Fruit fly (Drosophila melanogaster) Kc167 (cell line): ENCODE results near the gene Pop2.

Source experiments
- Myc ChIP-seq: fragments of >200 bp; optimal IDR thresholded peaks from 2 replicates; lab custom pipeline; 2017; ENCODE audit warnings: missing external identifiers
- Sin3A ChIP-seq: fragments of >200 bp; optimal IDR thresholded peaks from 2 replicates; lab custom pipeline; 2018; ENCODE audit warnings: missing external identifiers
- h ChIP-seq: fragments of >200 bp; optimal IDR thresholded peaks from 3 replicates; lab custom pipeline; 2018; ENCODE audit warnings: missing external identifiers
- insv ChIP-seq: fragments of >200 bp; optimal IDR thresholded peaks from 3 replicates; lab custom pipeline; 2018; ENCODE audit warnings: missing external identifiers
- psq ChIP-seq: fragments of >200 bp; optimal IDR thresholded peaks from 2 replicates; lab custom pipeline; 2017; ENCODE audit warnings: missing external identifiers
- ttk ChIP-seq: sonication (Bioruptor generic); optimal IDR thresholded peaks from 2 replicates; lab custom pipeline; 2017; ENCODE audit warnings: missing external identifiers

Gene Pop2

DNA sequence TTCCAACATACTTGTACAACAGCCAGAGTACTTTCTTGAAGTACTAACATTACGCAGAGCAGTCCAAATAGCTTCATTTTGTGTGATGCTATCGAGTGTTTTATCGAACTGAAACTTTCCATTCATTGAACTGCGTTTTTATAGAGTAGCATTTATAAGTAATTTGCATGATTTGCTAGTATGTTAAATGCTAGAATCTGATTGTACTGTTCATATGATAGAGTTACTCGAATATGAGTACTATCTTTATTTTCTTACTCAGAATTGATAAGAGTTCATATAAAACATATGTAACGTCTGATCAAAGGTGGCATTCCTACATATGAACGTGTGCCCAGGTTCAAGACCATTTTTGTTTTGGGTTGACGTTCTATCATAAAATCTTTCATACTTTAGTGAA is 49.5 kb downstream of the Pop2 start, which contains the start of gene obst-G:
Gene obst-G, minus strand, starts transcription at position 101 of the 400 bp plus-strand sequence.
- TF ChIP-seq h (lab: Kevin White, UChicago) (no peak), insv (no peak), psq (lab: Kevin White, UChicago) (no peak), ttk (lab: Kevin White, UChicago) (no peak), Sin3A (lab: Kevin White, UChicago) (no peak), Myc (lab: Kevin White, UChicago) (no peak)

DNA sequence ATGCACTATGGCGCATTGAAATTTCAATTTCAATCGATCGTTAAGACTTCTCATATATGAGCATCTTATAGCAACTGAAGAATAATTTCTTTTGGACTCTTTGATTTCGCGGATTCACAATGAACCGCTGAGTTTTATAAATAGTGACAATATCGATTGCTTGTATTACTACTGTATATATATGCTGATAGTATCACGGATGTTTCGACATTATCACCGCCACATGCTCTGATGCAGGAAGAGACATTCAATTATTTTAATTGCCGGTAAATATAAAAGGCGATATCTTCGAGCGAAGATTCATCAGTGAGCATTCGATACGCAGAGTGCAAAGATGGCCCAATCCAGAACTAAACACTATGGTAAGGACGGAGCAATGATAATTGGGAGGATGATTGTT is 53.2 kb downstream of the Pop2 start, which contains the start of gene CG17826:
Gene CG17826, plus strand, starts transcription at position 301 of the 400 bp plus-strand sequence.
- TF ChIP-seq psq (lab: Kevin White, UChicago) (no peak), h (lab: Kevin White, UChicago) (no peak), Myc (lab: Kevin White, UChicago) (no peak)
